Worm (Caenorhabditis elegans) whole organism, L2 larva: ENCODE data around the gene Y62H9A.2.

ENCODE experiments used
- Y55F3AM.14 ChIP-seq: fragments of 200-800 bp; sonication (Bioruptor generic); optimal IDR thresholded peaks from 2 replicates; lab custom pipeline; 2018; ENCODE audit warnings: mild to moderate bottlenecking, missing genetic modification characterization, missing compliant biosample characterization
- ama-1 ChIP-seq: fragments of 150-350 bp; optimal IDR thresholded peaks from 2 replicates; lab custom pipeline; 2018; ENCODE audit warnings: inconsistent platforms
- egl-27 ChIP-seq: sonication (generic microtip); optimal IDR thresholded peaks from 3 replicates; lab custom pipeline; 2017; ENCODE audit warnings: missing biosample characterization, missing genetic modification reagents, missing genetic modification characterization
- elt-1 ChIP-seq: fragments of 150-350 bp; optimal IDR thresholded peaks from 2 replicates; lab custom pipeline; 2014; ENCODE audit warnings: missing biosample characterization, missing genetic modification characterization
- elt-3 ChIP-seq: sonication (generic microtip); optimal IDR thresholded peaks from 2 replicates; lab custom pipeline; 2017; ENCODE audit warnings: missing biosample characterization, missing genetic modification characterization
- lin-39 ChIP-seq: fragments of 150-350 bp; optimal IDR thresholded peaks from 2 replicates; lab custom pipeline; 2014; ENCODE audit warnings: missing biosample characterization, missing genetic modification reagents, missing genetic modification characterization
- nhr-10 ChIP-seq: sonication (generic microtip); optimal IDR thresholded peaks from 2 replicates; lab custom pipeline; 2017; ENCODE audit warnings: missing biosample characterization, missing genetic modification characterization
- nhr-11 ChIP-seq: fragments of 150-350 bp; optimal IDR thresholded peaks from 2 replicates; lab custom pipeline; 2014; ENCODE audit warnings: missing biosample characterization, missing genetic modification characterization
- nhr-129 ChIP-seq: fragments of 150-350 bp; optimal IDR thresholded peaks from 2 replicates; lab custom pipeline; 2014; ENCODE audit warnings: missing biosample characterization, missing genetic modification characterization
- nhr-21 ChIP-seq: fragments of 150-350 bp; optimal IDR thresholded peaks from 2 replicates; lab custom pipeline; 2014; ENCODE audit warnings: missing biosample characterization, missing genetic modification characterization
- nhr-23 ChIP-seq: fragments of 150-350 bp; optimal IDR thresholded peaks from 2 replicates; lab custom pipeline; 2014; ENCODE audit warnings: missing biosample characterization, missing genetic modification reagents, missing genetic modification characterization
- nhr-237 ChIP-seq: fragments of 150-350 bp; optimal IDR thresholded peaks from 2 replicates; lab custom pipeline; 2014; ENCODE audit warnings: missing biosample characterization, missing genetic modification characterization
- sma-3 ChIP-seq: sonication (generic microtip); optimal IDR thresholded peaks from 2 replicates; lab custom pipeline; 2016; ENCODE audit warnings: missing genetic modification reagents, missing genetic modification characterization, missing compliant biosample characterization
- ztf-11 ChIP-seq: sonication (generic microtip); optimal IDR thresholded peaks from 2 replicates; lab custom pipeline; 2017; ENCODE audit warnings: missing biosample characterization, missing genetic modification characterization

ce11 chrX:11854432-11854831, 23.6 kb downstream of the Y62H9A.2 start:
- no peak for TF ChIP-seq nhr-10
- no peak for TF ChIP-seq nhr-129 (tag; lab: Kevin White, UChicago)
- no peak for TF ChIP-seq elt-1
- TF ChIP-seq ama-1 (lab: Kevin White, UChicago) = no peak
- TF ChIP-seq ztf-11 (tag; lab: Kevin White, UChicago) = no peak
- TF ChIP-seq lin-39 (tag; lab: Kevin White, UChicago) = no peak
- TF ChIP-seq nhr-21 (tag; lab: Kevin White, UChicago) = no peak
- no peak for TF ChIP-seq nhr-237 (tag; lab: Kevin White, UChicago)
- no peak for TF ChIP-seq nhr-23 (tag; lab: Kevin White, UChicago)
- no peak for TF ChIP-seq elt-3 (tag; lab: Kevin White, UChicago)
- TF ChIP-seq nhr-11 (tag; lab: Kevin White, UChicago) = no peak
- TF ChIP-seq sma-3 (GFP tag; lab: Kevin White, UChicago) = no peak
- TF ChIP-seq Y55F3AM.14 (GFP tag; lab: Kevin White, UChicago) = no peak
- no peak for TF ChIP-seq egl-27 (tag; lab: Kevin White, UChicago)
